Worm (Caenorhabditis elegans) whole organism, L4 larva: Measurements from ENCODE around the gene rga-9.

Source experiments
- R02D3.7 ChIP-seq: fragments of 150-350 bp; sonication (generic microtip); optimal IDR thresholded peaks from 3 replicates; lab custom pipeline; 2014; ENCODE audit warnings: missing biosample characterization, missing genetic modification characterization
- T20F7.1 ChIP-seq: fragments of 200-800 bp; sonication (Bioruptor generic); optimal IDR thresholded peaks from 2 replicates; lab custom pipeline; 2018; ENCODE audit warnings: mild to moderate bottlenecking, missing genetic modification characterization, missing compliant biosample characterization
- Y48G9A.11 ChIP-seq: fragments of 200-800 bp; sonication (Bioruptor generic); IDR thresholded peaks from 2 replicates; pipeline ENCODE4 v1.3.6; 2022; ENCODE audit warnings: missing genetic modification reagents, missing genetic modification characterization, missing compliant biosample characterization
- Y75B8A.6 ChIP-seq: fragments of 200-800 bp; sonication (Bioruptor generic); IDR thresholded peaks from 2 replicates; pipeline ENCODE4 v1.3.6; 2022; ENCODE audit warnings: missing genetic modification reagents, missing genetic modification characterization, missing compliant biosample characterization
- ZK546.5 ChIP-seq, 2 experiments: sonication (generic microtip); optimal IDR thresholded peaks; 2 replicates each; lab custom pipeline; 2017; ENCODE audit warnings: missing biosample characterization in 2 of 2, missing genetic modification characterization in 2 of 2
- aha-1 ChIP-seq: fragments of 150-350 bp; peaks from one replicate; lab custom pipeline; 2014; ENCODE audit warnings: missing biosample characterization, missing genetic modification characterization
- cey-2 ChIP-seq: sonication (generic microtip); optimal IDR thresholded peaks from 3 replicates; lab custom pipeline; 2017; ENCODE audit warnings: missing genetic modification characterization, mild to moderate bottlenecking, missing compliant biosample characterization, antibody characterized with exemption, borderline replicate concordance; ENCODE audit not compliant: insufficient read depth
- ctbp-1 ChIP-seq: fragments of 200-800 bp; sonication (Bioruptor generic); IDR thresholded peaks from 2 replicates; pipeline ENCODE4 v1.3.6; 2022; ENCODE audit warnings: missing genetic modification reagents, missing genetic modification characterization, missing compliant biosample characterization
- daf-12 ChIP-seq: fragments of 150-350 bp; optimal IDR thresholded peaks from 2 replicates; lab custom pipeline; 2014; ENCODE audit warnings: missing biosample characterization, missing genetic modification reagents, missing genetic modification characterization
- daf-16 ChIP-seq, 3 experiments: sonication (generic microtip); optimal IDR thresholded peaks; 2 replicates each; lab custom pipeline; 2016 to 2017; ENCODE audit warnings: missing genetic modification characterization in 3 of 3, missing genetic modification reagents in 3 of 3, mild to moderate bottlenecking in 2 of 3, missing compliant biosample characterization in 2 of 3, missing biosample characterization in 1 of 3, moderate library complexity in 1 of 3
- dmd-6 ChIP-seq: fragments of 200-800 bp; sonication (Bioruptor generic); IDR thresholded peaks from 2 replicates; pipeline ENCODE4 v1.3.6; 2022; ENCODE audit warnings: missing genetic modification reagents, missing genetic modification characterization, missing compliant biosample characterization
- dpl-1 ChIP-seq: fragments of 150-350 bp; optimal IDR thresholded peaks from 2 replicates; lab custom pipeline; 2014; ENCODE audit warnings: missing biosample characterization, missing genetic modification reagents, missing genetic modification characterization
- duxl-1 ChIP-seq: sonication (generic microtip); optimal IDR thresholded peaks from 2 replicates; lab custom pipeline; 2016; ENCODE audit warnings: mild to moderate bottlenecking, missing genetic modification characterization, moderate library complexity, missing compliant biosample characterization; ENCODE audit not compliant: poor library complexity
- egl-27 ChIP-seq: sonication (generic microtip); optimal IDR thresholded peaks from 3 replicates; lab custom pipeline; 2017; ENCODE audit warnings: missing biosample characterization, missing genetic modification reagents, missing genetic modification characterization
- fkh-10 ChIP-seq: fragments of 150-350 bp; optimal IDR thresholded peaks from 2 replicates; lab custom pipeline; 2014; ENCODE audit warnings: missing biosample characterization, missing genetic modification reagents, missing genetic modification characterization
- gei-8 ChIP-seq: fragments of 200-800 bp; sonication (Bioruptor generic); optimal IDR thresholded peaks from 2 replicates; lab custom pipeline; 2018; ENCODE audit warnings: mild to moderate bottlenecking, missing genetic modification characterization, missing compliant biosample characterization
- hif-1 ChIP-seq, 2 experiments: sonication (generic microtip); optimal IDR thresholded peaks; 2 replicates each; lab custom pipeline; 2016 to 2017; ENCODE audit warnings: missing compliant biosample characterization in 2 of 2, missing genetic modification characterization in 2 of 2, missing genetic modification reagents in 2 of 2, missing genotype in 2 of 2, mild to moderate bottlenecking in 1 of 2
- hlh-11 ChIP-seq: fragments of 200-800 bp; sonication (Bioruptor generic); optimal IDR thresholded peaks from 2 replicates; lab custom pipeline; 2018; ENCODE audit warnings: mild to moderate bottlenecking, missing genetic modification characterization, missing compliant biosample characterization
- hlh-30 ChIP-seq: sonication (generic microtip); optimal IDR thresholded peaks from 2 replicates; lab custom pipeline; 2017; ENCODE audit warnings: antibody characterized with exemption, mild to moderate bottlenecking, missing genetic modification characterization, missing compliant biosample characterization; ENCODE audit not compliant: insufficient read depth
- hmg-1.1 ChIP-seq: fragments of 200-800 bp; sonication (Bioruptor generic); IDR thresholded peaks from 2 replicates; pipeline ENCODE4 v1.3.6; 2022; ENCODE audit warnings: missing genetic modification reagents, missing genetic modification characterization, missing compliant biosample characterization
- lin-29 ChIP-seq: fragments of 200-800 bp; sonication (Bioruptor generic); IDR thresholded peaks from 2 replicates; pipeline ENCODE4 v1.3.6; 2022; ENCODE audit warnings: missing genetic modification reagents, missing genetic modification characterization, missing compliant biosample characterization
- lir-3 ChIP-seq: sonication (generic microtip); optimal IDR thresholded peaks from 2 replicates; lab custom pipeline; 2016; ENCODE audit warnings: mild to moderate bottlenecking, missing genetic modification characterization, missing compliant biosample characterization
- lsy-2 ChIP-seq, 2 experiments: fragments of 150-350 bp in 1 of 2; sonication (generic microtip) in 1 of 2; optimal IDR thresholded peaks; 2 replicates each; lab custom pipeline; 2014 to 2017; ENCODE audit warnings: missing biosample characterization in 2 of 2, missing genetic modification characterization in 2 of 2
- madf-5 ChIP-seq, 2 experiments: fragments of 200-800 bp; sonication (Bioruptor generic); IDR thresholded peaks; 2 replicates each; pipeline ENCODE4 v1.3.6; 2022; ENCODE audit warnings: missing compliant biosample characterization in 2 of 2, missing genetic modification characterization in 2 of 2
- mdt-29 ChIP-seq: fragments of 200-800 bp; sonication (Bioruptor generic); IDR thresholded peaks from 2 replicates; pipeline ENCODE4 v1.3.6; 2022; ENCODE audit warnings: missing genetic modification reagents, missing genetic modification characterization, missing compliant biosample characterization
- mep-1 ChIP-seq: fragments of 150-350 bp; sonication (generic microtip); optimal IDR thresholded peaks from 3 replicates; lab custom pipeline; 2014; ENCODE audit warnings: missing biosample characterization, missing genetic modification characterization
- mes-2 ChIP-seq: sonication (generic microtip); optimal IDR thresholded peaks from 2 replicates; lab custom pipeline; 2016; ENCODE audit warnings: missing genotype, mild to moderate bottlenecking, missing genetic modification characterization, missing compliant biosample characterization; ENCODE audit not compliant: poor library complexity, severe bottlenecking
- nhr-11 ChIP-seq: fragments of 150-350 bp; optimal IDR thresholded peaks from 2 replicates; lab custom pipeline; 2014; ENCODE audit warnings: missing biosample characterization, missing genetic modification characterization
- nhr-28 ChIP-seq: fragments of 150-350 bp; optimal IDR thresholded peaks from 2 replicates; lab custom pipeline; 2014; ENCODE audit warnings: missing biosample characterization, missing genetic modification characterization
- nhr-42 ChIP-seq: fragments of 200-800 bp; sonication (Bioruptor generic); IDR thresholded peaks from 2 replicates; pipeline ENCODE4 v1.3.6; 2022; ENCODE audit warnings: missing genetic modification characterization, missing compliant biosample characterization
- nhr-48 ChIP-seq: sonication (generic microtip); optimal IDR thresholded peaks from 2 replicates; lab custom pipeline; 2016; ENCODE audit warnings: mild to moderate bottlenecking, missing genetic modification characterization, missing compliant biosample characterization
- nhr-6 ChIP-seq: fragments of 150-350 bp; optimal IDR thresholded peaks from 2 replicates; lab custom pipeline; 2014; ENCODE audit warnings: missing biosample characterization, missing genetic modification characterization
- rbr-2 ChIP-seq: sonication (generic microtip); optimal IDR thresholded peaks from 2 replicates; lab custom pipeline; 2016; ENCODE audit warnings: missing genotype, missing genetic modification characterization, missing compliant biosample characterization
- sdz-12 ChIP-seq: fragments of 200-800 bp; sonication (Bioruptor generic); optimal IDR thresholded peaks from 2 replicates; lab custom pipeline; 2018; ENCODE audit warnings: mild to moderate bottlenecking, missing genetic modification characterization, missing compliant biosample characterization
- set-16 ChIP-seq: fragments of 200-800 bp; sonication (Bioruptor generic); IDR thresholded peaks from 2 replicates; pipeline ENCODE4 v1.3.6; 2022; ENCODE audit warnings: missing genetic modification reagents, missing genetic modification characterization, missing compliant biosample characterization
- unc-39 ChIP-seq: sonication (generic microtip); optimal IDR thresholded peaks from 2 replicates; lab custom pipeline; 2017; ENCODE audit warnings: missing biosample characterization, missing genetic modification characterization
- unc-62 ChIP-seq, 3 experiments: fragments of 150-350 bp in 1 of 3; sonication (generic microtip); optimal IDR thresholded peaks in 2 of 3; peaks in 1 of 3; 1 replicate in 1 of 3; 2 replicates in 2 of 3; lab custom pipeline; 2014 to 2017; ENCODE audit warnings: missing biosample characterization in 3 of 3, missing genetic modification characterization in 3 of 3, missing genetic modification reagents in 3 of 3, missing genotype in 1 of 3
- zfp-3 ChIP-seq: fragments of 200-800 bp; sonication (Bioruptor generic); conservative IDR thresholded peaks from 2 replicates; pipeline ENCODE4 v1.3.6; 2022; ENCODE audit warnings: missing genetic modification reagents, missing genetic modification characterization, missing compliant biosample characterization
- zip-2 ChIP-seq: fragments of 150-350 bp; optimal IDR thresholded peaks from 2 replicates; lab custom pipeline; 2014; ENCODE audit warnings: missing biosample characterization, missing genetic modification characterization
- ztf-7 ChIP-seq: fragments of 150-350 bp; optimal IDR thresholded peaks from 2 replicates; lab custom pipeline; 2014; ENCODE audit warnings: missing biosample characterization, missing genetic modification characterization

The rga-9 gene

ce11 chrII:15251593-15251992 lies 16.4 kb upstream of the rga-9 start, which contains the start of gene tig-3 (continued):
- no peak for TF ChIP-seq mdt-29 (GFP tag; lab: Robert Waterston, UW)
- TF ChIP-seq ZK546.5 (tag; optimal IDR thresholded peaks at IDR 0.05; lab: Kevin White, UChicago), result no peak
- TF ChIP-seq aha-1 (tag; lab: Kevin White, UChicago), result no peak
- TF ChIP-seq duxl-1 (tag; lab: Kevin White, UChicago), result no peak

DNA sequence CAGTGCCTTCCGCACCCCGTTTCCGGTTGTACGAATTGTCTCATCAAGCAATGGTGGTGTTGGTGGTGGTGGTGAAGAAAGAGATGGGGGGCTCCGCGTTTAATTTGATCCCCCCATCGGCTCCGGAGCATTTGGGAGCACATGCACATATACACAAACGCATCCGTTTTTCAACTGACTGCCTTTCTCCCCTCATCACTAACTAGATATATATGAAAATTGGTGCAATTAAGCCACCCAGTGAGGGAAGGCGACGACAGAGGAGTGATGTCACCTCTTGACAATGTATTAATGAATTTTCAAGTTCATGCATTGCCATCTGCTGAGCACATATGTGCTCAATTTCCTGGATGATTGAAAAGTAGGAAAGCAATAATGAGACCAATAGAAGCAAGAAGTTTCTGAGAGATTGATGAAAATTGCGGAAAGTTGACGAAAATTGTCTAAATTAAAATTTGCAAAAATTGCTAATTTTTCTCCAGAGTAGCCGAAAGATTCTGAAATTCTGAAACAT lies 14.0 kb upstream of the rga-9 start:
- TF ChIP-seq nhr-11 (no peak), nhr-48 (tag; lab: Kevin White, UChicago) (no peak), unc-62 (GFP tag; optimal IDR thresholded peaks at IDR 0.05 in 1 of 2; lab: Kevin White, UChicago) (peak in 1 of 2 experiments; percentile 55), unc-62 (tag; optimal IDR thresholded peaks at IDR 0.05; lab: Kevin White, UChicago) (no peak), ztf-7 (tag; lab: Kevin White, UChicago) (no peak), zfp-3 (GFP tag; lab: Robert Waterston, UW) (no peak), sdz-12 (GFP tag; lab: Kevin White, UChicago) (no peak), nhr-42 (GFP tag; lab: Robert Waterston, UW) (0 out of 2 replicates have a peak, but pooled peaks have one; percentile 18), egl-27 (tag; lab: Kevin White, UChicago) (no peak), aha-1 (tag; lab: Kevin White, UChicago) (peak; percentile 93), unc-39 (tag; lab: Kevin White, UChicago) (no peak), daf-16 (GFP tag; optimal IDR thresholded peaks at IDR 0.05; lab: Kevin White, UChicago) (no peak), daf-16 (tag; optimal IDR thresholded peaks at IDR 0.05; lab: Kevin White, UChicago) (no peak), lin-29 (no peak), R02D3.7 (tag; lab: Kevin White, UChicago) (no peak), T20F7.1 (no peak), set-16 (0 out of 2 replicates have a peak, but pooled peaks have one; percentile 11)

DNA sequence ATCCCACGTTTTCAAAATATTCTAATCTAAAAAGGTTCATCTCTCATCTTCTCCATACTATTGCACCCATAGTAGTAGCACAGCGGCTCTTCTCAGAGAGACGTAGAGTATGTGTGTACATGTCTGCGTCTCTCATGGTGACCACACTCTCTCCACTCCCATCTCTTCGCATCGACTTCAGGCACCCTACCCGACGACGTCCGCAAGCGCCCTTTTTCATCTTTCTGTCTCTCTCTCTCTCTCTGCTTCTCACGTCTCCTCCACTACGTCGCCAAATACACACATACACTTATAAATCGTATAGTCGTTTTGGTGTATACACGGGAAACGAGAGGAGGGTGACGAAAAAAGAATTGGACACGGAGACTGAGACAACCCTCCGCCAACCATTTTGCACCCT lies 12.2 kb upstream of the rga-9 start:
- TF ChIP-seq rbr-2 (tag; lab: Kevin White, UChicago) (peak; percentile 32), aha-1 (tag; lab: Kevin White, UChicago) (peak; percentile 92), unc-62 (GFP tag; optimal IDR thresholded peaks at IDR 0.05 in 1 of 2; lab: Kevin White, UChicago) (peak in 1 of 2 experiments; percentile 83), unc-62 (tag; optimal IDR thresholded peaks at IDR 0.05; lab: Kevin White, UChicago) (no peak), gei-8 (GFP tag; lab: Kevin White, UChicago) (no peak), mep-1 (tag; lab: Kevin White, UChicago) (peak; percentile 42), dpl-1 (no peak), mes-2 (tag; lab: Kevin White, UChicago) (peak; percentile 43), hmg-1.1 (GFP tag; lab: Robert Waterston, UW) (peak; percentile 67), hlh-30 (tag; lab: Kevin White, UChicago) (peak; percentile 15)

- TF ChIP-seq zip-2 (tag; lab: Kevin White, UChicago), result no peak
- no peak for TF ChIP-seq fkh-10 (GFP tag; lab: Kevin White, UChicago)
- no peak for TF ChIP-seq daf-12 (tag; lab: Kevin White, UChicago)
- peak in 1 of 2 experiments; percentile 82 for TF ChIP-seq unc-62 (GFP tag; optimal IDR thresholded peaks at IDR 0.05 in 1 of 2; lab: Kevin White, UChicago)
- TF ChIP-seq unc-62 (tag; optimal IDR thresholded peaks at IDR 0.05; lab: Kevin White, UChicago), result no peak
- no peak for TF ChIP-seq madf-5 (GFP tag; IDR thresholded peaks at IDR 0.05; lab: Robert Waterston, UW)
- no peak for TF ChIP-seq hif-1 (tag; optimal IDR thresholded peaks at IDR 0.05; lab: Kevin White, UChicago)
- TF ChIP-seq lir-3 (tag; lab: Kevin White, UChicago), result no peak
Measured at ce11 chrII:15256932-15257331, 11.1 kb upstream of the rga-9 start.

- TF ChIP-seq ctbp-1 (GFP tag; lab: Robert Waterston, UW), result no peak
- no peak for TF ChIP-seq gei-8 (GFP tag; lab: Kevin White, UChicago)
- peak; percentile 3 for TF ChIP-seq nhr-6 (tag; lab: Kevin White, UChicago)
- peak in 1 of 2 experiments; percentile 13 for TF ChIP-seq daf-16 (GFP tag; optimal IDR thresholded peaks at IDR 0.05; lab: Kevin White, UChicago)
- peak; percentile 6 for TF ChIP-seq daf-16 (tag; optimal IDR thresholded peaks at IDR 0.05; lab: Kevin White, UChicago)
- TF ChIP-seq dmd-6 (GFP tag; lab: Robert Waterston, UW), result 0 out of 2 replicates have a peak, but pooled peaks have one; percentile 15
- no peak for TF ChIP-seq Y75B8A.6 (GFP tag; lab: Robert Waterston, UW)
- no peak for TF ChIP-seq cey-2 (tag; lab: Kevin White, UChicago)
- TF ChIP-seq nhr-28, result peak; percentile 21
- TF ChIP-seq set-16, result peak; percentile 39; the same call in 1 of the 2 replicates
- TF ChIP-seq nhr-11, result peak; percentile 40
- peak in 1 of 2 experiments; percentile 25 for TF ChIP-seq lsy-2 (tag; optimal IDR thresholded peaks at IDR 0.05; lab: Kevin White, UChicago)
- TF ChIP-seq hlh-11, result peak; percentile 50
- TF ChIP-seq hmg-1.1 (GFP tag; lab: Robert Waterston, UW), result peak; percentile 50; the same call in 1 of the 2 replicates
- TF ChIP-seq Y48G9A.11, result no peak
Measured at ce11 chrII:15258668-15259067, 9.3 kb upstream of the rga-9 start.
